Fruit fly (Drosophila melanogaster) whole organism, embryonic: ENCODE measurements around the gene Cdk1.

Experiments
- Atf3 ChIP-seq: fragments of 200-800 bp; sonication (Bioruptor generic); optimal IDR thresholded peaks from 3 replicates; lab custom pipeline; 2016; ENCODE audit warnings: missing biosample characterization, missing genetic modification characterization
- B-H1 ChIP-seq: fragments of 200-800 bp; sonication (Bioruptor generic); IDR thresholded peaks from 3 replicates; pipeline ENCODE4 v1.3.6; 2022; ENCODE audit warnings: missing biosample characterization, missing genetic modification characterization
- C15 ChIP-seq: fragments of 200-800 bp; sonication (Bioruptor generic); IDR thresholded peaks from 3 replicates; pipeline ENCODE4 v1.3.6; 2022; ENCODE audit warnings: missing biosample characterization, missing genetic modification characterization
- CG10321 ChIP-seq: fragments of 200-800 bp; sonication (Bioruptor generic); IDR thresholded peaks from 2 replicates; pipeline ENCODE4 v1.3.6; 2022; ENCODE audit warnings: missing biosample characterization, missing genetic modification characterization
- CG12155 ChIP-seq: fragments of 200-800 bp; sonication (Bioruptor generic); optimal IDR thresholded peaks from 3 replicates; lab custom pipeline; 2016; ENCODE audit warnings: missing biosample characterization, missing genetic modification characterization
- CG12391 ChIP-seq: fragments of 200-800 bp; sonication (Bioruptor generic); optimal IDR thresholded peaks from 3 replicates; lab custom pipeline; 2018; ENCODE audit warnings: missing biosample characterization, mild to moderate bottlenecking, missing genetic modification characterization, moderate library complexity
- CG14014 ChIP-seq: fragments of 200-800 bp; sonication (Bioruptor generic); IDR thresholded peaks from 2 replicates; pipeline ENCODE4 v1.3.6; 2022; ENCODE audit warnings: missing biosample characterization, missing genetic modification characterization
- CG14667 ChIP-seq: fragments of 200-800 bp; sonication (Bioruptor generic); IDR thresholded peaks from 2 replicates; pipeline ENCODE4 v1.3.6; 2022; ENCODE audit warnings: missing biosample characterization, missing genetic modification characterization
- CG15601 ChIP-seq: fragments of 200-800 bp; sonication (Bioruptor generic); optimal IDR thresholded peaks from 3 replicates; lab custom pipeline; 2019; ENCODE audit warnings: missing biosample characterization, mild to moderate bottlenecking, missing genetic modification characterization, moderate library complexity
- CG17568 ChIP-seq: fragments of 200-800 bp; sonication (Bioruptor generic); optimal IDR thresholded peaks from 2 replicates; lab custom pipeline; 2018; ENCODE audit warnings: missing biosample characterization, mild to moderate bottlenecking, missing genetic modification characterization, moderate library complexity
- CG17912 ChIP-seq: fragments of 200-800 bp; sonication (Bioruptor generic); optimal IDR thresholded peaks from 2 replicates; lab custom pipeline; 2018; ENCODE audit warnings: missing biosample characterization, mild to moderate bottlenecking, missing genetic modification characterization
- CG18011 ChIP-seq: fragments of 200-800 bp; sonication (Bioruptor generic); optimal IDR thresholded peaks from 2 replicates; lab custom pipeline; 2017; ENCODE audit warnings: missing biosample characterization, missing genetic modification characterization, mild to moderate bottlenecking, moderate library complexity, missing genotype
- CG1832 ChIP-seq: fragments of 200-800 bp; sonication (Bioruptor generic); optimal IDR thresholded peaks from 2 replicates; lab custom pipeline; 2017; ENCODE audit warnings: missing biosample characterization, mild to moderate bottlenecking, missing genetic modification characterization, inconsistent platforms
- CG33213 ChIP-seq: fragments of 200-800 bp; sonication (Bioruptor generic); optimal IDR thresholded peaks from 3 replicates; lab custom pipeline; 2016; ENCODE audit warnings: missing biosample characterization, missing genetic modification characterization
- CG4617 ChIP-seq: fragments of 200-800 bp; sonication (Bioruptor generic); optimal IDR thresholded peaks from 3 replicates; lab custom pipeline; 2016; ENCODE audit warnings: missing biosample characterization, missing genetic modification characterization, borderline replicate concordance
- CG7786 ChIP-seq: fragments of 200-800 bp; sonication (Bioruptor generic); optimal IDR thresholded peaks from 2 replicates; lab custom pipeline; 2016; ENCODE audit warnings: missing biosample characterization, missing genetic modification characterization
- CG7839 ChIP-seq: fragments of 200-800 bp; sonication (Bioruptor generic); optimal IDR thresholded peaks from 3 replicates; lab custom pipeline; 2018; ENCODE audit warnings: missing biosample characterization, mild to moderate bottlenecking, missing genetic modification characterization, moderate library complexity
- CG8089 ChIP-seq: fragments of 200-800 bp; sonication (Bioruptor generic); optimal IDR thresholded peaks from 3 replicates; lab custom pipeline; 2016; ENCODE audit warnings: missing biosample characterization, missing genetic modification characterization
- CG9437 ChIP-seq: fragments of 200-800 bp; sonication (Bioruptor generic); optimal IDR thresholded peaks from 2 replicates; lab custom pipeline; 2018; ENCODE audit warnings: missing biosample characterization, mild to moderate bottlenecking, missing genetic modification characterization
- Camta ChIP-seq: fragments of 200-800 bp; sonication (Bioruptor generic); optimal IDR thresholded peaks from 2 replicates; lab custom pipeline; 2016; ENCODE audit warnings: missing biosample characterization, missing genetic modification characterization
- Doc3 ChIP-seq: fragments of 200-800 bp; sonication (Bioruptor generic); IDR thresholded peaks from 3 replicates; pipeline ENCODE4 v1.3.6; 2022; ENCODE audit warnings: missing biosample characterization, missing genetic modification characterization; ENCODE audit not compliant: partially characterized antibody
- MBD-R2 ChIP-seq: fragments of 200-800 bp; sonication (Bioruptor generic); IDR thresholded peaks from 2 replicates; pipeline ENCODE4 v1.3.6; 2022; ENCODE audit warnings: missing biosample characterization, missing genetic modification characterization
- Oli ChIP-seq: fragments of 200-800 bp; sonication (Bioruptor generic); optimal IDR thresholded peaks from 2 replicates; lab custom pipeline; 2018; ENCODE audit warnings: missing biosample characterization, mild to moderate bottlenecking, missing genetic modification characterization, moderate library complexity
- Sry-β ChIP-seq: fragments of 200-800 bp; sonication (Bioruptor generic); optimal IDR thresholded peaks from 2 replicates; lab custom pipeline; 2018; ENCODE audit warnings: missing biosample characterization, mild to moderate bottlenecking, missing genetic modification characterization, moderate library complexity
- TFAM ChIP-seq: fragments of 200-800 bp; sonication (Bioruptor generic); optimal IDR thresholded peaks from 2 replicates; lab custom pipeline; 2017; ENCODE audit warnings: missing biosample characterization, missing genetic modification characterization, inconsistent platforms
- ac ChIP-seq: fragments of 200-800 bp; sonication (Bioruptor generic); optimal IDR thresholded peaks from 3 replicates; lab custom pipeline; 2017; ENCODE audit warnings: missing biosample characterization, mild to moderate bottlenecking, missing genetic modification characterization
- bcd ChIP-seq: fragments of 200-800 bp; sonication (Bioruptor generic); optimal IDR thresholded peaks from 2 replicates; lab custom pipeline; 2017; ENCODE audit warnings: missing biosample characterization, mild to moderate bottlenecking, missing genetic modification characterization
- caup ChIP-seq: fragments of 200-800 bp; sonication (Bioruptor generic); optimal IDR thresholded peaks from 3 replicates; lab custom pipeline; 2017; ENCODE audit warnings: missing biosample characterization, mild to moderate bottlenecking, missing genetic modification characterization, moderate library complexity; ENCODE audit not compliant: severe bottlenecking
- cg ChIP-seq: fragments of 200-800 bp; sonication (Bioruptor generic); optimal IDR thresholded peaks from 3 replicates; lab custom pipeline; 2019; ENCODE audit warnings: missing biosample characterization, mild to moderate bottlenecking, missing genetic modification characterization, moderate library complexity
- crc ChIP-seq: fragments of 200-800 bp; sonication (Bioruptor generic); optimal IDR thresholded peaks from 2 replicates; lab custom pipeline; 2016; ENCODE audit warnings: missing biosample characterization, missing genetic modification characterization
- dimm ChIP-seq: fragments of 200-800 bp; sonication (Bioruptor generic); IDR thresholded peaks from 2 replicates; pipeline ENCODE4 v1.3.6; 2022; ENCODE audit warnings: missing biosample characterization, missing genetic modification characterization
- exex ChIP-seq: fragments of 200-800 bp; sonication (Bioruptor generic); optimal IDR thresholded peaks from 4 replicates; lab custom pipeline; 2018; ENCODE audit warnings: missing biosample characterization, mild to moderate bottlenecking, missing genetic modification characterization, moderate library complexity
- fd3F ChIP-seq: fragments of 200-800 bp; sonication (Bioruptor generic); optimal IDR thresholded peaks from 2 replicates; lab custom pipeline; 2018; ENCODE audit warnings: missing biosample characterization, mild to moderate bottlenecking, missing genetic modification characterization, moderate library complexity
- ftz-f1 ChIP-seq: fragments of 200-800 bp; sonication (Bioruptor generic); optimal IDR thresholded peaks from 2 replicates; lab custom pipeline; 2016; ENCODE audit warnings: missing biosample characterization, missing genetic modification characterization
- grau ChIP-seq: fragments of 200-800 bp; optimal IDR thresholded peaks from 3 replicates; lab custom pipeline; 2019; ENCODE audit warnings: missing biosample characterization, mild to moderate bottlenecking, missing genetic modification characterization, moderate library complexity
- gro ChIP-seq: fragments of 200-800 bp; sonication (Bioruptor generic); optimal IDR thresholded peaks from 2 replicates; lab custom pipeline; 2016; ENCODE audit warnings: missing biosample characterization, missing genetic modification characterization
- lbe ChIP-seq: fragments of 200-800 bp; sonication (Bioruptor generic); optimal IDR thresholded peaks from 2 replicates; lab custom pipeline; 2016; ENCODE audit warnings: missing biosample characterization, mild to moderate bottlenecking, missing genetic modification characterization
- mld ChIP-seq: fragments of 200-800 bp; sonication (Bioruptor generic); IDR thresholded peaks from 3 replicates; pipeline ENCODE4 v1.3.6; 2022; ENCODE audit warnings: missing biosample characterization, missing genetic modification characterization; ENCODE audit not compliant: partially characterized antibody
- nerfin-1 ChIP-seq: fragments of 200-800 bp; sonication (Bioruptor generic); optimal IDR thresholded peaks from 3 replicates; lab custom pipeline; 2019; ENCODE audit warnings: missing biosample characterization, mild to moderate bottlenecking, missing genetic modification characterization, moderate library complexity
- oc ChIP-seq: fragments of 200-800 bp; sonication (Bioruptor generic); optimal IDR thresholded peaks from 2 replicates; lab custom pipeline; 2018; ENCODE audit warnings: missing biosample characterization, mild to moderate bottlenecking, missing genetic modification characterization, moderate library complexity
- org-1 ChIP-seq: fragments of 200-800 bp; sonication (Bioruptor generic); optimal IDR thresholded peaks from 2 replicates; lab custom pipeline; 2017; ENCODE audit warnings: missing biosample characterization, missing genetic modification characterization
- otp ChIP-seq: fragments of 200-800 bp; sonication (Bioruptor generic); IDR thresholded peaks from 3 replicates; pipeline ENCODE4, ENCODE4 v1.3.6; 2022; ENCODE audit warnings: missing biosample characterization, missing genetic modification characterization
- p53 ChIP-seq: fragments of 200-800 bp; sonication (Bioruptor generic); optimal IDR thresholded peaks from 2 replicates; lab custom pipeline; 2016; ENCODE audit warnings: missing biosample characterization, missing genetic modification characterization
- pnt ChIP-seq: fragments of 200-800 bp; sonication (Bioruptor generic); optimal IDR thresholded peaks from 3 replicates; lab custom pipeline; 2016; ENCODE audit warnings: missing biosample characterization, missing genetic modification characterization
- so ChIP-seq: fragments of 200-800 bp; sonication (Bioruptor generic); IDR thresholded peaks from 3 replicates; pipeline ENCODE4 v1.3.6; 2022; ENCODE audit warnings: missing biosample characterization, missing genetic modification characterization
- stc ChIP-seq: fragments of 200-800 bp; sonication (Bioruptor generic); IDR thresholded peaks from 2 replicates; pipeline ENCODE4 v1.3.6; 2022; ENCODE audit warnings: missing biosample characterization, missing genetic modification characterization
- tin ChIP-seq: fragments of 200-800 bp; sonication (Bioruptor generic); optimal IDR thresholded peaks from 3 replicates; lab custom pipeline; 2016; ENCODE audit warnings: missing biosample characterization, missing genetic modification characterization
- toy ChIP-seq: fragments of 200-800 bp; sonication (Bioruptor generic); IDR thresholded peaks from 2 replicates; pipeline ENCODE4 v1.3.6; 2022; ENCODE audit warnings: missing biosample characterization, missing genetic modification characterization

The Cdk1 gene

DNA sequence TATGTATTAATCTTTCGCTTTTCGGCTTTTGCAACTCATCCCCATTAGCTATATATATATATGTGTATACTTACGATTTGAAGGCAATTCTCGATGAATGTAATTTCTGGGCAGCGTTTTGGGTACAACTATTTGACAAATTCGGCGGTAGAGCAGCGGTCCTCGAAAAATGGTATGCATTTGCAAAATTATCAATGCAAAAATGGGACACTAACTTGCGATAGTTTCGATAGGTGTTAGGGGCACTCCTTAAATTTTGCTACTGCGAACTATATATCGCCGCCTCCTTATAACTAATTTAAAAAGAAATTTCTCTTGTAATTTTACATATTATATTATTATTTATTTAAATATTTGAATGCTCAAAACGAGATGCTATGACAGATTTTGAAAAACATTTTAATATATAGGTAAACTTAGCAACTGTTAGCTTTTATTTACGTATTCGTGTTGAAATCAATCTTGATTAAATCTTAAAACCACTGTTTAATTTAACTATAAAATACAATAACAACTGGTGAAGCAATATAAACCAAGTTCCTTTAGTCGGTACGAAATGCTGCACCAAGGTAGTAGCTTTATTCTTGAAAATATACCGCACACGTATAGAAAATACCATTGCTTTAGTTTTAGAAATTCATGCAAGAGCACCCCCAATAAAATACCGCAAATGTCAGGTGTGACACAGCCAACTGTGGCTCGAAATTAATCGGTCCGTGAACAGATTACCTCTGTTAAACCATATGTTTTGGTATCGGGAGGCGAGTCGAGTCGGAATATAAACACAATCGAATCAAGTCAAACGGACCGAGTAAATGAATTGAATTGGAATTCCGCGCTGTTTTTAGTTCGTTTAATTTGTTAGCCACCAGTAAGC, 27.4 kb upstream of the Cdk1 start, which contains the start of the genes CG5355 and Klp31E (continued):
- peak; percentile 84 for TF ChIP-seq CG12391
- no peak for TF ChIP-seq cg (GFP tag; lab: Kevin White, UChicago)
- peak; percentile 5 for TF ChIP-seq pnt (GFP tag; lab: Kevin White, UChicago)
- peak; percentile 78 for TF ChIP-seq CG9437 (GFP tag; lab: Kevin White, UChicago)
- 0 out of 2 replicates have a peak, but pooled peaks have one; percentile 26 for TF ChIP-seq stc (GFP tag; lab: Robert Waterston, UW)
- no peak for TF ChIP-seq org-1 (GFP tag; lab: Kevin White, UChicago)
- peak; percentile 46 for TF ChIP-seq exex (tag; lab: Kevin White, UChicago)
- no peak for TF ChIP-seq CG1832 (GFP tag; lab: Kevin White, UChicago)
- no peak for TF ChIP-seq CG10321 (GFP tag; lab: Robert Waterston, UW)
- TF ChIP-seq CG33213 = peak; percentile 52
- TF ChIP-seq dimm (GFP tag; lab: Robert Waterston, UW) = no peak
- peak; percentile 31 for TF ChIP-seq nerfin-1 (tag; lab: Kevin White, UChicago)
- peak; percentile 74 for TF ChIP-seq CG7839 (tag; lab: Kevin White, UChicago)
- no peak for TF ChIP-seq CG17912 (GFP tag; lab: Kevin White, UChicago)
- TF ChIP-seq CG18011 (GFP tag; lab: Kevin White, UChicago) = no peak
- TF ChIP-seq fd3F (GFP tag; lab: Kevin White, UChicago) = peak; percentile 64
- peak; percentile 15 for TF ChIP-seq ac (GFP tag; lab: Kevin White, UChicago)
- TF ChIP-seq so (GFP tag; lab: Robert Waterston, UW) = peak; percentile 70; the same call in 1 of the 3 replicates
- no peak for TF ChIP-seq crc (GFP tag; lab: Kevin White, UChicago)
- peak; percentile 72 for TF ChIP-seq MBD-R2
- peak; percentile 6 for TF ChIP-seq CG4617 (GFP tag; lab: Kevin White, UChicago)
- TF ChIP-seq CG14014 (GFP tag; lab: Robert Waterston, UW) = no peak
- TF ChIP-seq Atf3 (GFP tag; lab: Kevin White, UChicago) = peak; percentile 51
- TF ChIP-seq ftz-f1 (GFP tag; lab: Kevin White, UChicago) = no peak
- TF ChIP-seq Doc3 (GFP tag; lab: Robert Waterston, UW) = peak; percentile 72
- no peak for TF ChIP-seq otp (GFP tag; lab: Robert Waterston, UW)
- peak; percentile 72 for TF ChIP-seq bcd (GFP tag; lab: Kevin White, UChicago)
- no peak for TF ChIP-seq gro
- no peak for TF ChIP-seq TFAM (GFP tag; lab: Kevin White, UChicago)
- peak; percentile 43 for TF ChIP-seq CG7786 (GFP tag; lab: Kevin White, UChicago)
- TF ChIP-seq CG17568 (GFP tag; lab: Kevin White, UChicago) = no peak
- TF ChIP-seq tin (GFP tag; lab: Kevin White, UChicago) = peak; percentile 57
- no peak for TF ChIP-seq C15 (GFP tag; lab: Robert Waterston, UW)
- TF ChIP-seq CG14667 (GFP tag; lab: Robert Waterston, UW) = peak; percentile 43; the same call in 1 of the 2 replicates
- no peak for TF ChIP-seq lbe (GFP tag; lab: Kevin White, UChicago)
- peak; percentile 75 for TF ChIP-seq Oli
- TF ChIP-seq CG15601 (tag; lab: Kevin White, UChicago) = peak; percentile 73
- TF ChIP-seq CG8089 (GFP tag; lab: Kevin White, UChicago) = no peak
- peak; percentile 61 for TF ChIP-seq caup (GFP tag; lab: Kevin White, UChicago)
- peak; percentile 29 for TF ChIP-seq Sry-β (GFP tag; lab: Kevin White, UChicago)
- TF ChIP-seq B-H1 (GFP tag; lab: Robert Waterston, UW) = 0 out of 3 replicates have a peak, but pooled peaks have one; percentile 45
- TF ChIP-seq mld (GFP tag; lab: Robert Waterston, UW) = peak; percentile 46; the same call in 1 of the 3 replicates
- TF ChIP-seq CG12155 (GFP tag; lab: Kevin White, UChicago) = peak; percentile 41
- TF ChIP-seq toy (GFP tag; lab: Robert Waterston, UW) = no peak
- TF ChIP-seq Camta (GFP tag; lab: Kevin White, UChicago) = no peak
- TF ChIP-seq p53 (GFP tag; lab: Kevin White, UChicago) = no peak
- TF ChIP-seq oc = no peak
- peak; percentile 79 for TF ChIP-seq grau (tag; lab: Kevin White, UChicago)
